Fruit fly (Drosophila melanogaster) whole organism, wandering third instar larva: ENCODE data around the gene CG13023.
A peak's percentile ranks its signal among the peaks of the same experiment; 100 is the strongest.

ENCODE experiments used
- Myc ChIP-seq: fragments of >200 bp; optimal IDR thresholded peaks from 2 replicates; lab custom pipeline; 2017
- usp ChIP-seq: fragments of >200 bp; optimal IDR thresholded peaks from 2 replicates; lab custom pipeline; 2017; ENCODE audit warnings: missing biosample characterization, missing genetic modification characterization

- no peak for TF ChIP-seq usp (GFP tag; lab: Kevin White, UChicago)
- peak; percentile 81 for TF ChIP-seq Myc (lab: Kevin White, UChicago)
Observed at dm6 chr3L:16875484-16875883, 51.8 kb downstream of the CG13023 start.
